Worm (Caenorhabditis elegans) whole organism, early embryonic: Measurements from ENCODE around the gene srh-61.

Experiments
- F13C5.2 ChIP-seq: sonication (generic microtip); optimal IDR thresholded peaks from 2 replicates; lab custom pipeline; 2017; ENCODE audit warnings: mild to moderate bottlenecking, missing genetic modification characterization, inconsistent platforms, missing compliant biosample characterization
- ama-1 ChIP-seq: fragments of 150-350 bp; optimal IDR thresholded peaks from 2 replicates; lab custom pipeline; 2014
- ceh-13 ChIP-seq: fragments of 200-800 bp; sonication (Bioruptor generic); optimal IDR thresholded peaks from 2 replicates; lab custom pipeline; 2018; ENCODE audit warnings: mild to moderate bottlenecking, missing genetic modification characterization, missing compliant biosample characterization
- flt-1 ChIP-seq: fragments of 200-800 bp; sonication (Bioruptor generic); IDR thresholded peaks from 2 replicates; pipeline ENCODE4 v1.3.6; 2022; ENCODE audit warnings: missing genetic modification characterization, missing compliant biosample characterization
- hmbx-1 ChIP-seq: sonication (generic microtip); optimal IDR thresholded peaks from 2 replicates; lab custom pipeline; 2016; ENCODE audit warnings: mild to moderate bottlenecking, missing genetic modification characterization, missing compliant biosample characterization
- hnd-1 ChIP-seq: sonication (generic microtip); optimal IDR thresholded peaks from 2 replicates; lab custom pipeline; 2016; ENCODE audit warnings: missing genetic modification characterization, missing compliant biosample characterization
- pes-1 ChIP-seq: fragments of 200-800 bp; sonication (Bioruptor generic); IDR thresholded peaks from 2 replicates; pipeline ENCODE4 v1.3.6; 2022; ENCODE audit warnings: missing genetic modification reagents, missing genetic modification characterization, missing compliant biosample characterization
- scrt-1 ChIP-seq: fragments of 200-800 bp; sonication (Bioruptor generic); IDR thresholded peaks from 2 replicates; pipeline ENCODE4 v1.3.6; 2022; ENCODE audit warnings: missing genetic modification characterization, missing compliant biosample characterization
- tra-4 ChIP-seq: sonication (generic microtip); optimal IDR thresholded peaks from 2 replicates; lab custom pipeline; 2017; ENCODE audit warnings: missing genetic modification characterization, missing compliant biosample characterization

ce11 chrII:12539395-12539794 lies 23.2 kb upstream of the srh-61 start:
- TF ChIP-seq hnd-1 (tag; lab: Kevin White, UChicago) (no peak), ama-1 (no peak), scrt-1 (GFP tag; lab: Robert Waterston, UW) (no peak), ceh-13 (GFP tag; lab: Kevin White, UChicago) (no peak), pes-1 (GFP tag; lab: Robert Waterston, UW) (no peak), tra-4 (tag; lab: Kevin White, UChicago) (no peak), hmbx-1 (tag; lab: Kevin White, UChicago) (no peak), flt-1 (GFP tag; lab: Robert Waterston, UW) (no peak), F13C5.2 (no peak)
